Worm (Caenorhabditis elegans) whole organism, L4/young adult: ENCODE results near the gene ceh-53.

ENCODE experiments used
- W03F9.2 ChIP-seq: fragments of 150-350 bp; optimal IDR thresholded peaks from 2 replicates; lab custom pipeline; 2014; ENCODE audit warnings: missing biosample characterization, missing genetic modification characterization
- dao-5 ChIP-seq: sonication (generic microtip); optimal IDR thresholded peaks from 2 replicates; lab custom pipeline; 2016; ENCODE audit warnings: missing genotype, missing genetic modification characterization, moderate library complexity, missing compliant biosample characterization
- him-1 ChIP-seq: sonication (generic microtip); optimal IDR thresholded peaks from 2 replicates; lab custom pipeline; 2016; ENCODE audit warnings: missing genotype, missing genetic modification reagents, missing genetic modification characterization, missing compliant biosample characterization

DNA sequence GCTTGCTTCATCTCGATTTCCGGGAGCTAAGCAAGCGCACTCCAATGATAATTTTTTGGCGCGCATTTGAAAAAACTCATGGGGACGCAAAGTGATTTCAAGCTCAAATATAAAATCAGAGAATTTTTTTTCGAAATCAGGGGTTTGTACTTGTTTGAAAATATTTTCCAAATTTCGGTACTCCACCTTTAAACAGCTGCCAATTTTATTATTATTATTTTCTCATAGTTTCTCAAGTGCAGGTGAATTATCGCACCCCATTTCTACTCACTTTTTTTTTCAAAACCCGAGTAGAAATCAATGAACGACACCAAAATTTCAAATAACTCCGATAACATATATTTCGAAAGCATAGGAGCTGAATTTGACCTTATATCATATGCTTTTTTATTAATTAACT lies 6.1 kb downstream of the ceh-53 start, which contains the start of gene srz-83:
- TF ChIP-seq W03F9.2 (no peak), him-1 (tag; lab: Kevin White, UChicago) (no peak), dao-5 (tag; lab: Kevin White, UChicago) (no peak)
